Fruit fly (Drosophila melanogaster) whole organism, pupa: ENCODE data around the gene CG4661.

ENCODE experiments used
- CG10348 ChIP-seq: fragments of 200-800 bp; sonication (Bioruptor generic); IDR thresholded peaks from 2 replicates; pipeline ENCODE4 v1.3.6; 2022; ENCODE audit warnings: missing biosample characterization, missing genetic modification characterization
- CG12605 ChIP-seq: fragments of 200-800 bp; sonication (Bioruptor generic); IDR thresholded peaks from 2 replicates; pipeline ENCODE4 v1.3.6; 2022; ENCODE audit warnings: missing biosample characterization, missing genetic modification characterization
- CG13204 ChIP-seq: fragments of 200-800 bp; sonication (Bioruptor generic); optimal IDR thresholded peaks from 2 replicates; lab custom pipeline; 2018; ENCODE audit warnings: missing biosample characterization, mild to moderate bottlenecking, missing genetic modification characterization, moderate library complexity
- CG17806 ChIP-seq: fragments of 200-800 bp; sonication (Bioruptor generic); optimal IDR thresholded peaks from 2 replicates; lab custom pipeline; 2018; ENCODE audit warnings: missing biosample characterization, mild to moderate bottlenecking, missing genetic modification characterization, moderate library complexity
- D1 ChIP-seq: fragments of 200-800 bp; sonication (Bioruptor generic); optimal IDR thresholded peaks from 2 replicates; lab custom pipeline; 2018; ENCODE audit warnings: missing biosample characterization, mild to moderate bottlenecking, missing genetic modification characterization, moderate library complexity
- Pif1B ChIP-seq: fragments of 200-800 bp; sonication (Bioruptor generic); optimal IDR thresholded peaks from 3 replicates; lab custom pipeline; 2016; ENCODE audit warnings: missing biosample characterization, missing genetic modification characterization
- Snoo ChIP-seq: fragments of 200-800 bp; sonication (Bioruptor generic); optimal IDR thresholded peaks from 3 replicates; lab custom pipeline; 2017; ENCODE audit warnings: missing biosample characterization, mild to moderate bottlenecking, missing genetic modification characterization, inconsistent platforms
- rn ChIP-seq: fragments of 200-800 bp; sonication (Bioruptor generic); IDR thresholded peaks from 2 replicates; pipeline ENCODE4 v1.3.6; 2022; ENCODE audit warnings: missing biosample characterization, missing genetic modification characterization

- TF ChIP-seq rn (no peak), CG10348 (no peak), D1 (tag; lab: Kevin White, UChicago) (no peak), Snoo (tag; lab: Kevin White, UChicago) (no peak), CG17806 (tag; lab: Kevin White, UChicago) (no peak), Pif1B (GFP tag; lab: Kevin White, UChicago) (no peak), CG13204 (GFP tag; lab: Kevin White, UChicago) (no peak), CG12605 (GFP tag; lab: Robert Waterston, UW) (no peak)
Measured at dm6 chrX:12886543-12886942, 29.0 kb upstream of the CG4661 start.
